Worm (Caenorhabditis elegans) whole organism, L1 larva: ENCODE data around the gene C47E8.4.

Source experiments
- C34B4.2 ChIP-seq: sonication (generic microtip); optimal IDR thresholded peaks from 2 replicates; lab custom pipeline; 2017; ENCODE audit warnings: mild to moderate bottlenecking, missing genetic modification characterization, missing compliant biosample characterization
- F16B12.6 ChIP-seq: fragments of 150-350 bp; optimal IDR thresholded peaks from 2 replicates; lab custom pipeline; 2014; ENCODE audit warnings: missing biosample characterization, missing genetic modification characterization
- aha-1 ChIP-seq: fragments of 150-350 bp; optimal IDR thresholded peaks from 2 replicates; lab custom pipeline; 2014; ENCODE audit warnings: missing biosample characterization, missing genetic modification characterization
- alr-1 ChIP-seq: fragments of 200-800 bp; sonication (Bioruptor generic); optimal IDR thresholded peaks from 2 replicates; lab custom pipeline; 2018; ENCODE audit warnings: borderline replicate concordance, mild to moderate bottlenecking, missing genetic modification characterization, missing compliant biosample characterization
- aly-2 ChIP-seq: fragments of 150-350 bp; optimal IDR thresholded peaks from 2 replicates; lab custom pipeline; 2014; ENCODE audit warnings: missing biosample characterization, missing genetic modification characterization
- ama-1 ChIP-seq: fragments of 150-350 bp; optimal IDR thresholded peaks from 2 replicates; lab custom pipeline; 2014
- blmp-1 ChIP-seq: fragments of 150-350 bp; optimal IDR thresholded peaks from 2 replicates; lab custom pipeline; 2014; ENCODE audit warnings: missing biosample characterization, missing genetic modification characterization
- ceh-8 ChIP-seq: fragments of 200-800 bp; sonication (Bioruptor generic); optimal IDR thresholded peaks from 2 replicates; lab custom pipeline; 2018; ENCODE audit warnings: mild to moderate bottlenecking, missing genetic modification characterization, moderate library complexity, missing compliant biosample characterization
- ceh-90 ChIP-seq: sonication (generic microtip); optimal IDR thresholded peaks from 2 replicates; lab custom pipeline; 2016; ENCODE audit warnings: missing genetic modification characterization, missing compliant biosample characterization
- ces-1 ChIP-seq: fragments of 150-350 bp; optimal IDR thresholded peaks from 2 replicates; lab custom pipeline; 2014; ENCODE audit warnings: missing biosample characterization, missing genetic modification reagents, missing genetic modification characterization
- dpl-1 ChIP-seq, 3 experiments: fragments of 150-350 bp in 2 of 3; sonication (generic microtip) in 1 of 3; optimal IDR thresholded peaks; 2 replicates each; lab custom pipeline; 2014 to 2017; ENCODE audit warnings: missing biosample characterization in 3 of 3, missing genetic modification characterization in 3 of 3, missing genetic modification reagents in 3 of 3
- efl-1 ChIP-seq, 4 experiments: fragments of 150-350 bp; optimal IDR thresholded peaks in 3 of 4; peaks in 1 of 4; 1 replicate in 1 of 4; 2 replicates in 3 of 4; lab custom pipeline; 2014; ENCODE audit warnings: missing biosample characterization in 2 of 4, missing genetic modification characterization in 2 of 4, missing genetic modification reagents in 2 of 4
- efl-3 ChIP-seq: fragments of 200-800 bp; sonication (Bioruptor generic); optimal IDR thresholded peaks from 2 replicates; lab custom pipeline; 2018; ENCODE audit warnings: mild to moderate bottlenecking, missing genetic modification characterization, missing compliant biosample characterization
- egl-27 ChIP-seq, 2 experiments: fragments of 150-350 bp in 1 of 2; sonication (generic microtip); optimal IDR thresholded peaks; 3 replicates each; lab custom pipeline; 2017 to 2018; ENCODE audit warnings: missing biosample characterization in 2 of 2, missing genetic modification characterization in 2 of 2, missing genetic modification reagents in 2 of 2
- elt-2 ChIP-seq: sonication (generic microtip); optimal IDR thresholded peaks from 2 replicates; lab custom pipeline; 2016; ENCODE audit warnings: missing genetic modification characterization, mild to moderate bottlenecking, inconsistent platforms, missing compliant biosample characterization, missing genetic modification reagents
- grh-1 ChIP-seq: fragments of 200-800 bp; sonication (Bioruptor generic); IDR thresholded peaks from 2 replicates; pipeline ENCODE4 v1.3.6; 2022; ENCODE audit warnings: missing genetic modification reagents, missing genetic modification characterization, missing compliant biosample characterization
- hlh-4 ChIP-seq: sonication (generic microtip); optimal IDR thresholded peaks from 2 replicates; lab custom pipeline; 2016; ENCODE audit warnings: mild to moderate bottlenecking, missing genetic modification characterization, missing compliant biosample characterization
- hpl-2 ChIP-seq: fragments of 150-350 bp; optimal IDR thresholded peaks from 2 replicates; lab custom pipeline; 2014; ENCODE audit warnings: missing biosample characterization, missing genetic modification reagents, missing genetic modification characterization
- isw-1 ChIP-seq: fragments of 200-800 bp; sonication (Bioruptor generic); IDR thresholded peaks from 2 replicates; pipeline ENCODE4 v1.3.6; 2022; ENCODE audit warnings: missing genetic modification characterization, missing compliant biosample characterization
- lin-15B ChIP-seq: fragments of 150-350 bp; sonication (generic microtip); optimal IDR thresholded peaks from 3 replicates; lab custom pipeline; 2014; ENCODE audit warnings: missing biosample characterization, missing genetic modification characterization
- lin-39 ChIP-seq: fragments of 150-350 bp; optimal IDR thresholded peaks from 2 replicates; lab custom pipeline; 2014; ENCODE audit warnings: missing biosample characterization, missing genetic modification reagents, missing genetic modification characterization
- mef-2 ChIP-seq: fragments of 150-350 bp; optimal IDR thresholded peaks from 2 replicates; lab custom pipeline; 2014; ENCODE audit warnings: missing biosample characterization, missing genetic modification characterization
- nhr-12 ChIP-seq: sonication (generic microtip); optimal IDR thresholded peaks from 2 replicates; lab custom pipeline; 2017; ENCODE audit warnings: missing biosample characterization, missing genetic modification characterization
- nhr-237 ChIP-seq: fragments of 150-350 bp; optimal IDR thresholded peaks from 2 replicates; lab custom pipeline; 2014; ENCODE audit warnings: missing biosample characterization, missing genetic modification characterization
- nhr-28 ChIP-seq: fragments of 150-350 bp; optimal IDR thresholded peaks from 2 replicates; lab custom pipeline; 2014; ENCODE audit warnings: missing biosample characterization, missing genetic modification characterization
- nhr-76 ChIP-seq: sonication (generic microtip); optimal IDR thresholded peaks from 2 replicates; lab custom pipeline; 2017; ENCODE audit warnings: missing biosample characterization, missing genetic modification characterization
- nhr-85 ChIP-seq: sonication (generic microtip); peaks from one replicate; lab custom pipeline; 2016; ENCODE audit warnings: missing genetic modification characterization, inconsistent platforms, missing compliant biosample characterization
- nhr-90 ChIP-seq: sonication (generic microtip); optimal IDR thresholded peaks from 2 replicates; lab custom pipeline; 2016; ENCODE audit warnings: mild to moderate bottlenecking, missing genetic modification characterization, missing compliant biosample characterization; ENCODE audit not compliant: poor library complexity
- pag-3 ChIP-seq: sonication (generic microtip); optimal IDR thresholded peaks from 2 replicates; lab custom pipeline; 2017; ENCODE audit warnings: missing genetic modification characterization, mild to moderate bottlenecking, missing compliant biosample characterization, antibody characterized with exemption, borderline replicate concordance; ENCODE audit not compliant: insufficient read depth
- pqm-1 ChIP-seq: sonication (generic microtip); optimal IDR thresholded peaks from 3 replicates; lab custom pipeline; 2017; ENCODE audit warnings: missing biosample characterization, missing genetic modification characterization
- rnt-1 ChIP-seq: sonication (generic microtip); optimal IDR thresholded peaks from 2 replicates; lab custom pipeline; 2016; ENCODE audit warnings: mild to moderate bottlenecking, missing genetic modification characterization, moderate library complexity, missing compliant biosample characterization
- skn-1 ChIP-seq: fragments of 150-350 bp; optimal IDR thresholded peaks from 2 replicates; lab custom pipeline; 2014; ENCODE audit warnings: missing biosample characterization, missing genetic modification characterization
- snpc-4 ChIP-seq: fragments of 150-350 bp; optimal IDR thresholded peaks from 2 replicates; lab custom pipeline; 2014; ENCODE audit warnings: missing biosample characterization, missing genetic modification characterization
- sox-4 ChIP-seq: sonication (generic microtip); optimal IDR thresholded peaks from 2 replicates; lab custom pipeline; 2016; ENCODE audit warnings: missing genetic modification characterization, missing compliant biosample characterization
- sup-37 ChIP-seq: fragments of 200-800 bp; sonication (Bioruptor generic); optimal IDR thresholded peaks from 2 replicates; lab custom pipeline; 2018; ENCODE audit warnings: mild to moderate bottlenecking, missing genetic modification characterization, missing compliant biosample characterization
- swsn-7 ChIP-seq: sonication (generic microtip); optimal IDR thresholded peaks from 2 replicates; lab custom pipeline; 2016; ENCODE audit warnings: missing genetic modification characterization, missing compliant biosample characterization
- tbx-2 ChIP-seq: sonication (generic microtip); optimal IDR thresholded peaks from 2 replicates; lab custom pipeline; 2016; ENCODE audit warnings: missing genetic modification characterization, missing compliant biosample characterization
- unc-30 ChIP-seq: sonication (generic microtip); optimal IDR thresholded peaks from 2 replicates; lab custom pipeline; 2017; ENCODE audit warnings: missing biosample characterization, missing genetic modification characterization
- unc-86 ChIP-seq: sonication (generic microtip); optimal IDR thresholded peaks from 2 replicates; lab custom pipeline; 2016; ENCODE audit warnings: missing genetic modification characterization, missing compliant biosample characterization
- vab-15 ChIP-seq: sonication (generic microtip); optimal IDR thresholded peaks from 2 replicates; lab custom pipeline; 2017; ENCODE audit warnings: missing genotype, mild to moderate bottlenecking, missing genetic modification characterization, missing compliant biosample characterization
- zag-1 ChIP-seq: fragments of 150-350 bp; optimal IDR thresholded peaks from 2 replicates; lab custom pipeline; 2014; ENCODE audit warnings: missing biosample characterization, missing genetic modification characterization
- zip-4 ChIP-seq: fragments of 200-800 bp; sonication (Bioruptor generic); optimal IDR thresholded peaks from 2 replicates; lab custom pipeline; 2018; ENCODE audit warnings: mild to moderate bottlenecking, missing genetic modification characterization, moderate library complexity, missing compliant biosample characterization
- ztf-11 ChIP-seq, 2 experiments: sonication (generic microtip); optimal IDR thresholded peaks; 2 replicates each; lab custom pipeline; 2016 to 2017; ENCODE audit warnings: missing genetic modification characterization in 2 of 2, missing biosample characterization in 1 of 2, missing compliant biosample characterization in 1 of 2

The C47E8.4 gene

ce11 chrV:14687106-14687964 is 2.0 kb upstream of the C47E8.4 start:
- no peak for TF ChIP-seq elt-2 (tag; lab: Kevin White, UChicago)
- no peak for TF ChIP-seq snpc-4 (tag; lab: Kevin White, UChicago)
- TF ChIP-seq F16B12.6 (tag; lab: Kevin White, UChicago) = no peak
- TF ChIP-seq dpl-1 (GFP tag; optimal IDR thresholded peaks at IDR 0.05; lab: Kevin White, UChicago) = no peak
- TF ChIP-seq aha-1 (tag; lab: Kevin White, UChicago) = no peak
- TF ChIP-seq grh-1 (GFP tag; lab: Robert Waterston, UW) = no peak
- no peak for TF ChIP-seq pqm-1 (tag; lab: Kevin White, UChicago)
- no peak for TF ChIP-seq ceh-8 (GFP tag; lab: Kevin White, UChicago)
- TF ChIP-seq zip-4 (GFP tag; lab: Kevin White, UChicago) = no peak
- TF ChIP-seq hlh-4 (tag; lab: Kevin White, UChicago) = no peak
- peak in 1 of 2 experiments; percentile 7 for TF ChIP-seq ztf-11 (tag; optimal IDR thresholded peaks at IDR 0.05; lab: Kevin White, UChicago)
- TF ChIP-seq nhr-90 (tag; lab: Kevin White, UChicago) = no peak
- TF ChIP-seq pag-3 = no peak
- TF ChIP-seq skn-1 (tag; lab: Kevin White, UChicago) = peak; percentile 21
- TF ChIP-seq ama-1 (lab: Kevin White, UChicago) = peak; percentile 68
- TF ChIP-seq hpl-2 = no peak
- TF ChIP-seq zag-1 (tag; lab: Kevin White, UChicago) = no peak
- TF ChIP-seq efl-3 (GFP tag; lab: Kevin White, UChicago) = no peak
- TF ChIP-seq nhr-76 = no peak
- no peak for TF ChIP-seq aly-2 (tag; lab: Kevin White, UChicago)
- TF ChIP-seq nhr-12 (tag; lab: Kevin White, UChicago) = no peak
- TF ChIP-seq sox-4 = no peak
- TF ChIP-seq ceh-90 = no peak
- no peak for TF ChIP-seq nhr-237 (tag; lab: Kevin White, UChicago)
- TF ChIP-seq C34B4.2 = no peak
- TF ChIP-seq lin-39 (tag; lab: Kevin White, UChicago) = no peak
- TF ChIP-seq isw-1 (GFP tag; lab: Robert Waterston, UW) = no peak
- no peak for TF ChIP-seq swsn-7 (tag; lab: Kevin White, UChicago)
- TF ChIP-seq lin-15B = no peak
- no peak for TF ChIP-seq unc-30
- TF ChIP-seq sup-37 = no peak
- no peak for TF ChIP-seq mef-2 (tag; lab: Kevin White, UChicago)
- TF ChIP-seq vab-15 (tag; lab: Kevin White, UChicago) = no peak
- no peak for TF ChIP-seq ces-1 (GFP tag; lab: Kevin White, UChicago)
- TF ChIP-seq unc-86 (tag; lab: Kevin White, UChicago) = no peak
- no peak for TF ChIP-seq blmp-1
- no peak for TF ChIP-seq egl-27 (tag; optimal IDR thresholded peaks at IDR 0.05; lab: Kevin White, UChicago)
- no peak for TF ChIP-seq nhr-28
- TF ChIP-seq rnt-1 (tag; lab: Kevin White, UChicago) = peak; percentile 1
- no peak for TF ChIP-seq tbx-2 (tag; lab: Kevin White, UChicago)
- no peak for TF ChIP-seq alr-1
- no peak for TF ChIP-seq efl-1 (optimal IDR thresholded peaks at IDR 0.05; lab: Kevin White, UChicago)
- TF ChIP-seq efl-1 (GFP tag; optimal IDR thresholded peaks at IDR 0.05 in 1 of 2; lab: Kevin White, UChicago) = peak in 1 of 2 experiments; percentile 78
- peak; percentile 62 for TF ChIP-seq nhr-85 (tag; lab: Kevin White, UChicago)
- TF ChIP-seq, all 84 proteins: peak for 6
